Fruit fly (Drosophila melanogaster): ENCODE measurements around the gene CG32563.

The CG32563 gene

DNA sequence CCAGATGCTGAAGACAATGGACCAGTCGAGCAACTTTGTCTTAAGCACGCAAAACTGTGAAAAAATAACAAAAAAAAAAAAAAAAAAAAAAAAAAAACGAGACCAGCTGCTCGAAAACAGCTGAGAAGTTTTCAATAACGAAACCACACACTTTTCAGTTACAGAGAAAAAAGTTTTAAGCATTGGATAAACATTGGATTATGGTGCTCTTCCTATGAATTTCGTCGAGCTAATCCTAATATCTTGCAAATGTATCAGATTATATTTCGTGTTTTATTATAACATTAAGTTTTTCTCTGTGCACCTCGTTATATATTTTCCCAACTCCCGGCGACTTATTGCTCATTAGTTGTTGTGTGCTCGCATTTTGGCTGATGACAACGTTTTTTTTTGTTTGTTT, 31.7 kb upstream of the CG32563 start (continued):
- TF ChIP-seq HLH3B (GFP tag; IDR thresholded peaks at IDR 0.05) (peak; percentile 51; the same call in 1 of the 2 replicates), Hsf (GFP tag; optimal IDR thresholded peaks at IDR 0.05) (peak; percentile 58), CG7839 (tag; optimal IDR thresholded peaks at IDR 0.05) (peak; percentile 62), dimm (GFP tag; IDR thresholded peaks at IDR 0.05) (no peak), NfI (GFP tag; optimal IDR thresholded peaks at IDR 0.05) (peak; percentile 52), trem (tag; optimal IDR thresholded peaks at IDR 0.05) (no peak), CG14050 (GFP tag; IDR thresholded peaks at IDR 0.05) (peak; percentile 69), tap (tag; optimal IDR thresholded peaks at IDR 0.05) (peak; percentile 29), CG12155 (GFP tag; optimal IDR thresholded peaks at IDR 0.05) (no peak), ato (GFP tag; IDR thresholded peaks at IDR 0.05; ENCODE audit: partially characterized antibody) (no peak), CG1792 (GFP tag; optimal IDR thresholded peaks at IDR 0.05) (no peak), HHEX (GFP tag; optimal IDR thresholded peaks at IDR 0.05) (peak; percentile 36), ap (GFP tag; IDR thresholded peaks at IDR 0.05) (peak; percentile 31; the same call in 1 of the 2 replicates), CG6272 (GFP tag; IDR thresholded peaks at IDR 0.05) (peak; percentile 37; the same call in 1 of the 2 replicates), kni (GFP tag; optimal IDR thresholded peaks at IDR 0.05) (no peak), CG6175 (GFP tag; IDR thresholded peaks at IDR 0.05) (no peak), Nf-YA (GFP tag; IDR thresholded peaks at IDR 0.05) (no peak), CG16863 (GFP tag; optimal IDR thresholded peaks at IDR 0.05) (peak; percentile 25), Blimp-1 (GFP tag; optimal IDR thresholded peaks at IDR 0.05) (peak; percentile 53), eve (GFP tag; optimal IDR thresholded peaks at IDR 0.05) (peak in 1 of 2 experiments; percentile 47), CG11696 (GFP tag; IDR thresholded peaks at IDR 0.05) (0 out of 2 replicates have a peak, but pooled peaks have one; percentile 29), Atf3 (GFP tag; optimal IDR thresholded peaks at IDR 0.05) (no peak), da (GFP tag; optimal IDR thresholded peaks at IDR 0.05) (no peak), Spps (tag; optimal IDR thresholded peaks at IDR 0.05) (no peak), vvl (GFP tag; IDR thresholded peaks at IDR 0.05) (peak; percentile 72), CG6854 (GFP tag; optimal IDR thresholded peaks at IDR 0.05) (no peak), slou (GFP tag; optimal IDR thresholded peaks at IDR 0.05) (no peak), pum (GFP tag; optimal IDR thresholded peaks at IDR 0.05) (peak; percentile 46), bowl (GFP tag; IDR thresholded peaks at IDR 0.05) (0 out of 2 replicates have a peak, but pooled peaks have one; percentile 23), Xrp1 (GFP tag; IDR thresholded peaks at IDR 0.05) (peak; percentile 67; the same call in 1 of the 2 replicates), mirr (GFP tag; optimal IDR thresholded peaks at IDR 0.05) (no peak), CoRest (tag; optimal IDR thresholded peaks at IDR 0.05) (peak; percentile 40), cato (GFP tag; optimal IDR thresholded peaks at IDR 0.05; ENCODE audit: borderline replicate concordance) (no peak), Atf6 (GFP tag; IDR thresholded peaks at IDR 0.05) (peak; percentile 72), eyg (GFP tag; optimal IDR thresholded peaks at IDR 0.05) (no peak), sr (GFP tag; IDR thresholded peaks at IDR 0.05) (no peak), CG15269 (tag; optimal IDR thresholded peaks at IDR 0.05) (peak; percentile 85), chn (GFP tag; optimal IDR thresholded peaks at IDR 0.05) (no peak), Ssrp (tag; optimal IDR thresholded peaks at IDR 0.05) (no peak), Sox102F (GFP tag; optimal IDR thresholded peaks at IDR 0.05) (peak; percentile 66), CG9932 (GFP tag; IDR thresholded peaks at IDR 0.05) (peak; percentile 62), Chrac-16 (GFP tag; optimal IDR thresholded peaks at IDR 0.05) (peak; percentile 18), hth (optimal IDR thresholded peaks at IDR 0.05) (no peak), CG17568 (GFP tag; optimal IDR thresholded peaks at IDR 0.05) (no peak), BtbVII (GFP tag; optimal IDR thresholded peaks at IDR 0.05) (no peak), Camta (GFP tag; optimal IDR thresholded peaks at IDR 0.05) (peak; percentile 48), CG17912 (GFP tag; optimal IDR thresholded peaks at IDR 0.05) (no peak), chm (GFP tag; IDR thresholded peaks at IDR 0.05) (no peak), CG18619 (GFP tag; optimal IDR thresholded peaks at IDR 0.05) (no peak), MBD-R2 (GFP tag; IDR thresholded peaks at IDR 0.05) (no peak; the same call in 1 of the 2 replicates), bbx (GFP tag; IDR thresholded peaks at IDR 0.05; ENCODE audit: partially characterized antibody) (no peak), chinmo (GFP tag; IDR thresholded peaks at IDR 0.05; ENCODE audit: partially characterized antibody) (no peak)
